Fruit fly (Drosophila melanogaster) S2 (cell line): ENCODE measurements around the gene Claspin.

ENCODE experiments used
- CG8478 ChIP-seq: fragments of >200 bp; optimal IDR thresholded peaks from 2 replicates; lab custom pipeline; 2018
- CTCF ChIP-seq, 2 experiments: fragments of >200 bp; optimal IDR thresholded peaks; 2 replicates each; lab custom pipeline; 2018

The Claspin gene

dm6 chr3L:4292120-4292697 is 21.1 kb upstream of the Claspin start, which contains the start of the genes CG15012 and Fdx2:
Gene CG15012, minus strand, starts transcription at chr3L:4292246.
Gene Fdx2, plus strand, starts transcription at chr3L:4292482.
- no peak for TF ChIP-seq CTCF (optimal IDR thresholded peaks at IDR 0.05; lab: Kevin White, UChicago)
- TF ChIP-seq CG8478 (lab: Kevin White, UChicago) = no peak

- TF ChIP-seq CTCF (optimal IDR thresholded peaks at IDR 0.05; lab: Kevin White, UChicago) = no peak
- TF ChIP-seq CG8478 (lab: Kevin White, UChicago) = no peak
Observed at dm6 chr3L:4293304-4293703, 20.0 kb upstream of the Claspin start.

DNA sequence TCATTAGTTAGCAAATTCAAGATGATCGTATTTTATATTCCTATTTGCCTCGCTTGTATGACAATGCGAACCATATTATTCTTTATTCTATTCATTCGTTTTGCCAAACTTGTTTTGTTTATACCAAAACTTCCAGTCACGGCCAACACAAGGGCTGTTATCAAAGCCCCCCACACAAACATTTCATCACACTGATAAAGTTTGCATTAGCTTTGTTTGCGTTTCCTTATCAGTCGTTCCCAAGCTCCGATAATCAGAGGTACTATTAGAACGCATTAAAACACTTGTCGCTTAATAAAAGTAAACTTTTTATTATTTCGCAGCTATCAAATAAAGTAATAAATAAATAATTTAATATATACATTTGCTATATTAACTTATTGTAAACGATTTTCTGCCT is 19.6 kb upstream of the Claspin start:
- TF ChIP-seq CG8478 (lab: Kevin White, UChicago) (no peak), CTCF (optimal IDR thresholded peaks at IDR 0.05; lab: Kevin White, UChicago) (no peak)

- no peak for TF ChIP-seq CTCF (optimal IDR thresholded peaks at IDR 0.05; lab: Kevin White, UChicago)
- no peak for TF ChIP-seq CG8478 (lab: Kevin White, UChicago)
Observed at dm6 chr3L:4296760-4297159, 16.5 kb upstream of the Claspin start.

DNA sequence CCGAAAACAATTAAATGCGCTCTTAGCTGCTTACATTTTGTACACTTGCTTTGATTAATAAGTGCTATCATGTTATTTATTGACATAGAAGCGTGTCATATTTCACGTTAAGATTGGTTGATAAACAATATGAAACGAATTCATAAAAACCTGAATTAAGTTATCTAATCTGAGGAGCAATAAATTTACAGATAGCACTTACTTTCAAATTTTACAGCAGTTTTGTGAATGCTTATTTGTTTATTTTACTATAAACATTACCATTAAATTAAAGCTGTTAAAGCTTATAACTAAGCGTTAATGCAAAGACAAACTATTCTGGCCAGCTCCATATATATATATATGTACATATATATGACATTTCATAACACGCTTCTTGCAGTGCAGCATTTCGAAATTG is 11.2 kb upstream of the Claspin start:
- TF ChIP-seq CG8478 (lab: Kevin White, UChicago) (no peak), CTCF (optimal IDR thresholded peaks at IDR 0.05; lab: Kevin White, UChicago) (no peak)

- TF ChIP-seq CTCF (optimal IDR thresholded peaks at IDR 0.05; lab: Kevin White, UChicago) (no peak), CG8478 (lab: Kevin White, UChicago) (no peak)
Observed at dm6 chr3L:4304244-4304959, 8.9 kb upstream of the Claspin start.

DNA sequence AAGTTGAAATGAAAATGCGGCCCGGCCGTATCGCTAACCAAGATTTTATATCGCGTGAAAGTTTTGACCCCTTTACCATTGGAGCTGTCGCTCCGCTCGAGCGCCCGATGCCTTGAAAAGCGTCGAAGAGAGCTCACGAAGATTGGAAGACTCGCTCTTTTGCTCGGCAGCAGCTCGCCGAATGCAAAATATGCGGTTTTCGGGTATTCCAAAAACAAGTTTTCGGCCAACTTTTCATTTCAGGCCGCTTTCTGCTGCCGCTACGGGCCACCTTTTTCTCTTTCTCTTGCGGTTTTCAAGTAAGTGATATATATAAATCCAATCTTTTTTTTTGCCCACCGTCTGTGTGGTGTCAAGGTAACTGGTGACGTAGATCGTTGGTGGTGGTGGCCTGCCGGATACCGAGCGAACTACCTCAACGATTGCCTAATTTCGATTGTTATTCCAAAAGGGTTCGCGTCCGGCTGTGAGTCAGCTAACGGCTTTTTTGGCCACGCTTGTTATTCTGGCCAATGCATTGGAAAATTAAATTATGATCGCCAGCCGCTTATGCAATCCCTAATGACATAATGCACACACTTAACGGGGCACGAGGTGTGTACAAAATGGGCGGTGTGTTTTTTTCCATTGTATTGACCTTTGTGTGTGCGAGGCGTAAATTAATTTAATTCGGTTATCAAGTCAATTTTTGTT is 5.4 kb upstream of the Claspin start, which contains the start of gene dyl:
Gene dyl (minus strand): TSS at position 28 of the 693 bp plus-strand sequence.
- TF ChIP-seq CTCF (optimal IDR thresholded peaks at IDR 0.05; lab: Kevin White, UChicago) (no peak), CG8478 (lab: Kevin White, UChicago) (no peak)

dm6 chr3L:4310604-4311003 is 2.7 kb upstream of the Claspin start:
- TF ChIP-seq CTCF (optimal IDR thresholded peaks at IDR 0.05; lab: Kevin White, UChicago) = no peak
- TF ChIP-seq CG8478 (lab: Kevin White, UChicago) = no peak

DNA sequence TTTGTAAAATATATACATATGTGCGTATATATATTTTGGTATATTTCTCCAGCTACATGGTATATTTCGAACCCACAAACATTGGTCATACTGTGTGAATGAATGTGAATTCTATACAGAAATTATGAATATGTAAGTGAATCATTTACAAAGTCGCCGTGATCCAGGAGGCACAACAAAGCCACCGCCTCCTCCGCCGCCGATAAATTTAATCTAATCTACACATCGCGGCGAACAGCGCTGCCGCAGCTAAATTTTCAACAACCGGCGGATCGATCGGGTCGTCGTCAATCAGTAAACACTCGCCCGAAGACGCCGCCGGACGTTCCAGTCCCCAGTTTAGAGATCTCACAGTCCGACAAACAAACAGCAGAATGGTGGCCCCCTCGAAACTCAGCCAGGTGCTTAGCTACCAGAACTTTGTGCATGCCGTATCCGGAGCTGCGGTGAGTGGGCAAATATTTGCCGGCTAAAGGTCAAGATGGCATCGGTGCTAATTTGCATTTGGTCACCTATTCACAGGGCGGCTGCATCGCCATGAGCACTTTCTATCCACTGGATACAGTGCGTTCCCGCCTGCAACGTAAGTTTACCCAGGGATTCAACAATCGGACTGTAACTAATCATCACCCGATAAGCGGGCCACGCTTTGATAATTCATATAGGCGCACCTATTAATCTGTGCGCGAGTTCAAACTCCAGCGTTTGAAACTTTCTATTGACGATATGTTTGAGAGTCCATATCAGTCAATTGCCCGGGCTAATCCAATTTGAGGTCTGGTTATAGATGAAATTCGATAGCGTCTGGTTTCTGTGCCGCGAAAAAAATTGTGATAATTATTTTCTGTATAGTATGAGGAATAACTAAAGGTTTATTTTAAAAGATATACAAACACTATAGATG is 5.6 kb downstream of the Claspin start, which contains the start of gene PMP34:
Gene PMP34 (plus strand): TSS at position 79 of the 904 bp plus-strand sequence.
- TF ChIP-seq CTCF (optimal IDR thresholded peaks at IDR 0.05; lab: Kevin White, UChicago) = no peak
- no peak for TF ChIP-seq CG8478 (lab: Kevin White, UChicago)

DNA sequence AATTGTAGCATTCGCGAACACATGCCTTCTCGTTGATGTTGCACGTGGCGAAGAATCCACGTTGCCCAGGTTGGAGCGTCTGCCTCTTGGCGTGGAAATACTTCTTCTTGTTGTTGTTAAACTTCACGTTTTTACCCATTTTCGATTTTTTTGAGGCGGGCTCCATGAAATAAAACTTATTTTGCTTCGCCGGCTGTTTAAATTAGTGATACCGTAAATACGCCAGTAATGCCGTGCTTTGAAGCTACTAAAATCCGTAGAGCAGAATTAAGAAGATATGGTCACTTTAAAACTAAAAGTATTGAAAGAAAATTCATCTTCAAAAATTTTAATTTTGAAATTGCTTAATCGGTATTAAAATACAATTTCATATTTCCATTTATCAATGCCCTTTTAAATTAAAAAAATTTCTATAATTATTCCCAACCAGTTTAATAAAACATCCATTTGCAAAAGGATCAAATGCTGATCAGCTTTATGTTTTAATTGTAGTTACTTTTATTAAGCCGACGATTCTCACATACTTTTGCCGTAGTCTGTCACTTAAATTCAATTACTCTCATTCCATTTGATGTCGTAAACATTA is 8.8 kb downstream of the Claspin start, which contains the start of gene CG15014:
Gene CG15014 (minus strand): TSS at position 228 of the 586 bp plus-strand sequence.
- TF ChIP-seq CG8478 (lab: Kevin White, UChicago) = no peak

DNA sequence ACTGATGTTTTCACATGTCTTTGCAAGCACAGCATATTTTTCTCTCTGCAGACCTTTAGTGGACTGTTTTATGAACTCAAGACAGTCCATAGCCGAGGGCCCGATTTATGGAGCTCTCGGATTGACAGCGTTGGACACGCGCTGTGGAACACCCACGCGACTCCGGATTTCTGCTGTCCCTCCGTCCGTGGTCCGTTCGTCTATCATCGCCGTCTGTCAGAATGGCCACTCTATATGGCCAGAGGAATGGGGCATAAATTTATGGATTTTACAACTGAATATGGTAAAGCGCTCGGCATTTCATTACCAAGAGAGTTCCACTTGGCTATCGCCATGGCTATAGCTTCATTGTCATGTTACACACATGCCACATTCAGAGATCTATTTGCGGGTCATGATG is 14.8 kb downstream of the Claspin start:
- TF ChIP-seq CTCF (optimal IDR thresholded peaks at IDR 0.05; lab: Kevin White, UChicago) = no peak
- no peak for TF ChIP-seq CG8478 (lab: Kevin White, UChicago)

dm6 chr3L:4336588-4336987 is 23.3 kb downstream of the Claspin start:
- TF ChIP-seq CG8478 (lab: Kevin White, UChicago) (no peak), CTCF (optimal IDR thresholded peaks at IDR 0.05; lab: Kevin White, UChicago) (no peak)

dm6 chr3L:4339525-4339924 is 26.2 kb downstream of the Claspin start:
- no peak for TF ChIP-seq CTCF (optimal IDR thresholded peaks at IDR 0.05; lab: Kevin White, UChicago)

- no peak for TF ChIP-seq CG8478 (lab: Kevin White, UChicago)
- TF ChIP-seq CTCF (optimal IDR thresholded peaks at IDR 0.05; lab: Kevin White, UChicago) = no peak
Observed at dm6 chr3L:4340227-4340626, 26.9 kb downstream of the Claspin start.
